Fruit fly (Drosophila melanogaster): ENCODE results near the gene CG33947.

dm6 chr3L:11070372-11070854 lies 25.9 kb upstream of the CG33947 start, which contains the start of gene Mocs1:
- no peak for TF ChIP-seq psq (optimal IDR thresholded peaks at IDR 0.05)
- TF ChIP-seq pan (optimal IDR thresholded peaks at IDR 0.05), result no peak
